Fruit fly (Drosophila melanogaster) whole organism, embryonic: ENCODE data around the gene CG5966.

Experiments
- Ada2b ChIP-seq: fragments of 200-800 bp; sonication (Bioruptor generic); IDR thresholded peaks from 2 replicates; pipeline ENCODE4 v1.3.6; 2022; ENCODE audit warnings: missing biosample characterization, missing genetic modification characterization
- Adf1 ChIP-seq: fragments of 200-800 bp; sonication (Bioruptor generic); IDR thresholded peaks from 2 replicates; pipeline ENCODE4 v1.3.6; 2022; ENCODE audit warnings: missing biosample characterization, missing genetic modification characterization
- Asciz ChIP-seq: fragments of 200-800 bp; sonication (Bioruptor generic); optimal IDR thresholded peaks from 2 replicates; lab custom pipeline; 2017; ENCODE audit warnings: missing biosample characterization, mild to moderate bottlenecking, missing genetic modification characterization, missing genetic modification reagents
- Atf3 ChIP-seq: fragments of 200-800 bp; sonication (Bioruptor generic); optimal IDR thresholded peaks from 3 replicates; lab custom pipeline; 2016; ENCODE audit warnings: missing biosample characterization, missing genetic modification characterization
- CG10565 ChIP-seq: fragments of 200-800 bp; sonication (Bioruptor generic); optimal IDR thresholded peaks from 3 replicates; lab custom pipeline; 2016; ENCODE audit warnings: missing biosample characterization, mild to moderate bottlenecking, missing genetic modification characterization
- CG10654 ChIP-seq: fragments of 200-800 bp; sonication (Bioruptor generic); optimal IDR thresholded peaks from 2 replicates; lab custom pipeline; 2016; ENCODE audit warnings: missing biosample characterization, missing genetic modification characterization
- CG12659 ChIP-seq: fragments of 200-800 bp; sonication (Bioruptor generic); optimal IDR thresholded peaks from 3 replicates; lab custom pipeline; 2017; ENCODE audit warnings: mild to moderate bottlenecking, missing biosample characterization, missing genetic modification reagents, missing genetic modification characterization
- CG1602 ChIP-seq: fragments of 200-800 bp; sonication (Bioruptor generic); optimal IDR thresholded peaks from 3 replicates; lab custom pipeline; 2016; ENCODE audit warnings: missing biosample characterization, missing genetic modification characterization
- CG1647 ChIP-seq: fragments of 200-800 bp; sonication (Bioruptor generic); optimal IDR thresholded peaks from 3 replicates; lab custom pipeline; 2016; ENCODE audit warnings: missing biosample characterization, missing genetic modification characterization
- CG17359 ChIP-seq: fragments of 200-800 bp; sonication (Bioruptor generic); optimal IDR thresholded peaks from 3 replicates; lab custom pipeline; 2018; ENCODE audit warnings: missing biosample characterization, mild to moderate bottlenecking, missing genetic modification characterization, moderate library complexity
- CG2199 ChIP-seq: fragments of 200-800 bp; sonication (Bioruptor generic); IDR thresholded peaks from 3 replicates; pipeline ENCODE4 v1.3.6; 2022; ENCODE audit warnings: missing biosample characterization, missing genetic modification characterization
- CG3163 ChIP-seq: fragments of 200-800 bp; sonication (Bioruptor generic); optimal IDR thresholded peaks from 3 replicates; lab custom pipeline; 2016; ENCODE audit warnings: missing biosample characterization, missing genetic modification characterization
- CG4707 ChIP-seq: fragments of 200-800 bp; sonication (Bioruptor generic); optimal IDR thresholded peaks from 2 replicates; lab custom pipeline; 2018; ENCODE audit warnings: missing biosample characterization, mild to moderate bottlenecking, missing genetic modification characterization, moderate library complexity
- CG5180 ChIP-seq: fragments of 200-800 bp; sonication (Bioruptor generic); optimal IDR thresholded peaks from 3 replicates; lab custom pipeline; 2017; ENCODE audit warnings: missing biosample characterization, missing genetic modification characterization, mild to moderate bottlenecking, moderate library complexity, missing genetic modification reagents
- CG6272 ChIP-seq: fragments of 200-800 bp; sonication (Bioruptor generic); IDR thresholded peaks from 2 replicates; pipeline ENCODE4 v1.3.6; 2022; ENCODE audit warnings: missing biosample characterization, missing genetic modification characterization
- CG7372 ChIP-seq: fragments of 200-800 bp; sonication (Bioruptor generic); IDR thresholded peaks from 2 replicates; pipeline ENCODE4 v1.3.6; 2022; ENCODE audit warnings: missing biosample characterization, missing genetic modification characterization
- CG8359 ChIP-seq: fragments of 200-800 bp; sonication (Bioruptor generic); optimal IDR thresholded peaks from 2 replicates; lab custom pipeline; 2017; ENCODE audit warnings: missing biosample characterization, mild to moderate bottlenecking, missing genetic modification characterization, borderline replicate concordance
- CG8388 ChIP-seq: fragments of 200-800 bp; sonication (Bioruptor generic); optimal IDR thresholded peaks from 2 replicates; lab custom pipeline; 2019; ENCODE audit warnings: missing biosample characterization, mild to moderate bottlenecking, missing genetic modification characterization, moderate library complexity
- CG8924 ChIP-seq: fragments of 200-800 bp; optimal IDR thresholded peaks from 3 replicates; lab custom pipeline; 2019; ENCODE audit warnings: missing biosample characterization, mild to moderate bottlenecking, missing genetic modification characterization, moderate library complexity
- CG9876 ChIP-seq: fragments of 200-800 bp; sonication (Bioruptor generic); optimal IDR thresholded peaks from 2 replicates; lab custom pipeline; 2016; ENCODE audit warnings: missing biosample characterization, missing genetic modification characterization
- CHES-1-like ChIP-seq: fragments of 200-800 bp; sonication (Bioruptor generic); optimal IDR thresholded peaks from 2 replicates; lab custom pipeline; 2016; ENCODE audit warnings: missing biosample characterization, missing genetic modification characterization
- CTCF ChIP-seq: fragments of 200-800 bp; sonication (Bioruptor generic); optimal IDR thresholded peaks from 2 replicates; lab custom pipeline; 2017; ENCODE audit warnings: missing biosample characterization, mild to moderate bottlenecking, missing genetic modification characterization, moderate library complexity
- D19B ChIP-seq: fragments of 200-800 bp; sonication (Bioruptor generic); optimal IDR thresholded peaks from 2 replicates; lab custom pipeline; 2017; ENCODE audit warnings: missing biosample characterization, mild to moderate bottlenecking, missing genetic modification characterization
- Dbx ChIP-seq: fragments of 200-800 bp; sonication (Bioruptor generic); IDR thresholded peaks from 3 replicates; pipeline ENCODE4 v1.3.6; 2022; ENCODE audit warnings: missing biosample characterization, missing genetic modification characterization
- Dip2 ChIP-seq: fragments of 200-800 bp; sonication (Bioruptor generic); IDR thresholded peaks from 2 replicates; pipeline ENCODE4 v1.3.6; 2022; ENCODE audit warnings: missing biosample characterization, missing genetic modification characterization
- Dp ChIP-seq: fragments of 200-800 bp; sonication (Bioruptor generic); optimal IDR thresholded peaks from 2 replicates; lab custom pipeline; 2018; ENCODE audit warnings: missing biosample characterization, mild to moderate bottlenecking, missing genetic modification characterization, moderate library complexity
- Drgx ChIP-seq: fragments of 200-800 bp; sonication (Bioruptor generic); IDR thresholded peaks from 2 replicates; pipeline ENCODE4 v1.3.6; 2022; ENCODE audit warnings: missing biosample characterization, missing genetic modification characterization
- Ets65A ChIP-seq: fragments of 200-800 bp; sonication (Bioruptor generic); peaks from one replicate; lab custom pipeline; 2016; ENCODE audit warnings: missing biosample characterization, missing genetic modification characterization
- Fer1 ChIP-seq: fragments of 200-800 bp; sonication (Bioruptor generic); optimal IDR thresholded peaks from 2 replicates; lab custom pipeline; 2017; ENCODE audit warnings: missing biosample characterization, mild to moderate bottlenecking, missing genetic modification characterization
- HLHmδ ChIP-seq: fragments of 200-800 bp; sonication (Bioruptor generic); optimal IDR thresholded peaks from 2 replicates; lab custom pipeline; 2018; ENCODE audit warnings: missing biosample characterization, mild to moderate bottlenecking, missing genetic modification characterization, moderate library complexity
- Max ChIP-seq: fragments of 200-800 bp; sonication (Bioruptor generic); optimal IDR thresholded peaks from 2 replicates; lab custom pipeline; 2016; ENCODE audit warnings: missing biosample characterization, mild to moderate bottlenecking, missing genetic modification characterization
- NK7.1 ChIP-seq: fragments of 200-800 bp; sonication (Bioruptor generic); optimal IDR thresholded peaks from 3 replicates; lab custom pipeline; 2016; ENCODE audit warnings: missing biosample characterization, missing genetic modification characterization
- Nf-YB ChIP-seq: fragments of 200-800 bp; sonication (Bioruptor generic); optimal IDR thresholded peaks from 3 replicates; lab custom pipeline; 2019; ENCODE audit warnings: missing biosample characterization, mild to moderate bottlenecking, missing genetic modification characterization, moderate library complexity
- Nf-YC ChIP-seq: fragments of 200-800 bp; optimal IDR thresholded peaks from 3 replicates; lab custom pipeline; 2019; ENCODE audit warnings: missing biosample characterization, mild to moderate bottlenecking, missing genetic modification characterization, moderate library complexity
- Pdp1 ChIP-seq, 2 experiments: fragments of 200-800 bp; sonication (Bioruptor generic); optimal IDR thresholded peaks; 3 replicates each; lab custom pipeline; 2016; ENCODE audit warnings: missing biosample characterization in 2 of 2, missing genetic modification characterization in 2 of 2, mild to moderate bottlenecking in 1 of 2, moderate library complexity in 1 of 2
- Sin3A ChIP-seq: fragments of >200 bp; optimal IDR thresholded peaks from 2 replicates; lab custom pipeline; 2018
- Xrp1 ChIP-seq: fragments of 200-800 bp; sonication (Bioruptor generic); IDR thresholded peaks from 2 replicates; pipeline ENCODE4 v1.3.6; 2022; ENCODE audit warnings: missing biosample characterization, missing genetic modification characterization
- ac ChIP-seq: fragments of 200-800 bp; sonication (Bioruptor generic); optimal IDR thresholded peaks from 3 replicates; lab custom pipeline; 2017; ENCODE audit warnings: missing biosample characterization, mild to moderate bottlenecking, missing genetic modification characterization
- ash1 ChIP-seq: fragments of 200-800 bp; sonication (Bioruptor generic); optimal IDR thresholded peaks from 2 replicates; lab custom pipeline; 2018; ENCODE audit warnings: missing biosample characterization, mild to moderate bottlenecking, missing genetic modification characterization
- bcd ChIP-seq: fragments of 200-800 bp; sonication (Bioruptor generic); optimal IDR thresholded peaks from 2 replicates; lab custom pipeline; 2017; ENCODE audit warnings: missing biosample characterization, mild to moderate bottlenecking, missing genetic modification characterization
- chn ChIP-seq: fragments of 200-800 bp; sonication (Bioruptor generic); optimal IDR thresholded peaks from 2 replicates; lab custom pipeline; 2016; ENCODE audit warnings: missing biosample characterization, missing genetic modification characterization
- corto ChIP-seq: fragments of 200-800 bp; sonication (Bioruptor generic); optimal IDR thresholded peaks from 2 replicates; lab custom pipeline; 2016; ENCODE audit warnings: missing biosample characterization, mild to moderate bottlenecking, missing genetic modification characterization, moderate library complexity
- da ChIP-seq: fragments of 200-800 bp; sonication (Bioruptor generic); optimal IDR thresholded peaks from 2 replicates; lab custom pipeline; 2016; ENCODE audit warnings: missing biosample characterization, missing genetic modification characterization
- danr ChIP-seq: fragments of 200-800 bp; sonication (Bioruptor generic); IDR thresholded peaks from 2 replicates; pipeline ENCODE4 v1.3.6; 2022; ENCODE audit warnings: missing biosample characterization, missing genetic modification characterization
- dm ChIP-seq: fragments of 200-800 bp; sonication (Bioruptor generic); optimal IDR thresholded peaks from 3 replicates; lab custom pipeline; 2016; ENCODE audit warnings: missing biosample characterization, missing genetic modification characterization
- gcm ChIP-seq: fragments of 200-800 bp; sonication (Bioruptor generic); optimal IDR thresholded peaks from 2 replicates; lab custom pipeline; 2019; ENCODE audit warnings: missing biosample characterization, mild to moderate bottlenecking, missing genetic modification characterization, moderate library complexity
- gcm2 ChIP-seq: fragments of 200-800 bp; sonication (Bioruptor generic); optimal IDR thresholded peaks from 2 replicates; lab custom pipeline; 2016; ENCODE audit warnings: missing biosample characterization, missing genetic modification characterization
- gsb-n ChIP-seq: fragments of 200-800 bp; sonication (Bioruptor generic); optimal IDR thresholded peaks from 3 replicates; lab custom pipeline; 2018; ENCODE audit warnings: missing biosample characterization, mild to moderate bottlenecking, missing genetic modification characterization
- nmo ChIP-seq: fragments of 200-800 bp; sonication (Bioruptor generic); optimal IDR thresholded peaks from 2 replicates; lab custom pipeline; 2018; ENCODE audit warnings: missing biosample characterization, mild to moderate bottlenecking, missing genetic modification characterization, moderate library complexity
- trem ChIP-seq: fragments of 200-800 bp; optimal IDR thresholded peaks from 3 replicates; lab custom pipeline; 2019; ENCODE audit warnings: missing biosample characterization, mild to moderate bottlenecking, missing genetic modification characterization, moderate library complexity
- unc-4 ChIP-seq: fragments of 200-800 bp; sonication (Bioruptor generic); IDR thresholded peaks from 2 replicates; pipeline ENCODE4 v1.3.6; 2022; ENCODE audit warnings: missing biosample characterization, missing genetic modification characterization; ENCODE audit not compliant: partially characterized antibody
- vfl ChIP-seq: fragments of 200-800 bp; sonication (Bioruptor generic); optimal IDR thresholded peaks from 2 replicates; lab custom pipeline; 2016; ENCODE audit warnings: missing biosample characterization, missing genetic modification characterization
- zen ChIP-seq: fragments of 200-800 bp; sonication (Bioruptor generic); optimal IDR thresholded peaks from 3 replicates; lab custom pipeline; 2018; ENCODE audit warnings: missing biosample characterization, mild to moderate bottlenecking, missing genetic modification characterization, moderate library complexity

Gene CG5966

dm6 chrX:5989368-5989767 is 777 bp downstream of the CG5966 start (continued):
- no peak for TF ChIP-seq CG7372
- TF ChIP-seq CG5180 (GFP tag; lab: Kevin White, UChicago): peak; percentile 4
- TF ChIP-seq Ada2b (GFP tag; lab: Robert Waterston, UW): peak; percentile 54
- no peak for TF ChIP-seq ac (GFP tag; lab: Kevin White, UChicago)
- TF ChIP-seq Pdp1 (GFP tag; optimal IDR thresholded peaks at IDR 0.05; lab: Kevin White, UChicago): no peak
- TF ChIP-seq CG1602 (GFP tag; lab: Kevin White, UChicago): no peak
- TF ChIP-seq Dp: no peak
- no peak for TF ChIP-seq D19B (GFP tag; lab: Kevin White, UChicago)
- TF ChIP-seq Drgx: no peak
- TF ChIP-seq CG10565 (GFP tag; lab: Kevin White, UChicago): no peak
- peak; percentile 62 for TF ChIP-seq Xrp1 (GFP tag; lab: Robert Waterston, UW)
- TF ChIP-seq CG1647 (GFP tag; lab: Kevin White, UChicago): no peak
- TF ChIP-seq Dbx: no peak
- TF ChIP-seq CG17359 (tag; lab: Kevin White, UChicago): peak; percentile 61
- no peak for TF ChIP-seq Nf-YC (tag; lab: Kevin White, UChicago)
- no peak for TF ChIP-seq CG9876 (GFP tag; lab: Kevin White, UChicago)
- TF ChIP-seq CG6272 (GFP tag; lab: Robert Waterston, UW): no peak
- TF ChIP-seq Fer1 (GFP tag; lab: Kevin White, UChicago): peak; percentile 18
- TF ChIP-seq chn: no peak

dm6 chrX:5992141-5992540 is 3.5 kb downstream of the CG5966 start:
- TF ChIP-seq dm (GFP tag; lab: Kevin White, UChicago) (no peak), HLHmδ (peak; percentile 5), gcm2 (GFP tag; lab: Kevin White, UChicago) (no peak), Nf-YB (GFP tag; lab: Kevin White, UChicago) (no peak), CG8388 (GFP tag; lab: Kevin White, UChicago) (no peak), danr (no peak), CG10654 (no peak), CG8924 (tag; lab: Kevin White, UChicago) (no peak), CG3163 (no peak), ash1 (GFP tag; lab: Kevin White, UChicago) (no peak), Sin3A (no peak), CG8359 (GFP tag; lab: Kevin White, UChicago) (no peak), trem (peak; percentile 35), CG2199 (GFP tag; lab: Robert Waterston, UW) (peak; percentile 25; the same call in 1 of the 3 replicates), CG4707 (GFP tag; lab: Kevin White, UChicago) (peak; percentile 14), CG12659 (GFP tag; lab: Kevin White, UChicago) (no peak), corto (GFP tag; lab: Kevin White, UChicago) (no peak), vfl (GFP tag; lab: Kevin White, UChicago) (no peak), CTCF (GFP tag; lab: Kevin White, UChicago) (peak; percentile 83), gsb-n (tag; lab: Kevin White, UChicago) (peak; percentile 20), Dip2 (GFP tag; lab: Robert Waterston, UW) (no peak), gcm (no peak), zen (tag; lab: Kevin White, UChicago) (peak; percentile 74), Ets65A (GFP tag; lab: Kevin White, UChicago) (peak; percentile 76), Asciz (GFP tag; lab: Kevin White, UChicago) (no peak), Adf1 (no peak), Atf3 (GFP tag; lab: Kevin White, UChicago) (no peak), unc-4 (no peak), NK7.1 (GFP tag; lab: Kevin White, UChicago) (no peak), CHES-1-like (no peak), bcd (no peak), Max (GFP tag; lab: Kevin White, UChicago) (no peak), nmo (GFP tag; lab: Kevin White, UChicago) (peak; percentile 7), da (GFP tag; lab: Kevin White, UChicago) (no peak)
